Fruit fly (Drosophila melanogaster) whole organism, adult: Measurements from ENCODE around the gene CG7402.

Experiments
- CG11617 ChIP-seq: fragments of 200-800 bp; sonication (Bioruptor generic); optimal IDR thresholded peaks from 2 replicates; lab custom pipeline; 2017; ENCODE audit warnings: mild to moderate bottlenecking, missing biosample characterization, missing genetic modification reagents, missing genetic modification characterization
- CG7101 ChIP-seq: fragments of 200-800 bp; sonication (Bioruptor generic); optimal IDR thresholded peaks from 2 replicates; lab custom pipeline; 2018; ENCODE audit warnings: missing biosample characterization, mild to moderate bottlenecking, missing genetic modification characterization, moderate library complexity
- Mnt ChIP-seq: fragments of 200-800 bp; sonication (Bioruptor generic); optimal IDR thresholded peaks from 2 replicates; lab custom pipeline; 2016; ENCODE audit warnings: missing biosample characterization, mild to moderate bottlenecking, missing genetic modification characterization

DNA sequence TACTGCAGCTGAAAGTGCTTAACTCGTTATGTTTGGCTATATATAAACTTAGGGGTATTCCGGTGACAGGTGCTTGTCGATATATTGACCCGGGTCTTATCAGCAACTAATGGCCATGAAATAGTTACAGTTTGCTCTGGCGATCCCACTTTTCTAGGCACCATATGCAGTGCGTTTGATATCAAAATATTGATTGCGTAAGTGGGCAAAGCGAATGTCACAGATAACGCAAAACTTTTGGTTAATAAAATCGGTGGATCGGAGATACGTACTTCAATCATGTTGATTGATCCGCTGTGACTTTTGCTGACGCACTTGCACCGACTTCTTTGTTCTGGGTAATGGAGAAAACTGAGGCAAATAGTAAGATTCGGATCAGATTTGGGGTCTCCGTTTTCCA, 17.1 kb downstream of the CG7402 start:
- no peak for TF ChIP-seq CG11617
- TF ChIP-seq Mnt, result no peak
- no peak for TF ChIP-seq CG7101 (tag; lab: Kevin White, UChicago)
